Worm (Caenorhabditis elegans) whole organism, L4 larva: ENCODE measurements around the gene srw-40.

Experiments used
- lin-13 ChIP-seq: fragments of 150-350 bp; optimal IDR thresholded peaks from 2 replicates; lab custom pipeline; 2014; ENCODE audit warnings: missing biosample characterization, missing genetic modification reagents, missing genetic modification characterization
- skn-1 ChIP-seq: fragments of 150-350 bp; optimal IDR thresholded peaks from 2 replicates; lab custom pipeline; 2014; ENCODE audit warnings: missing biosample characterization, missing genetic modification characterization

DNA sequence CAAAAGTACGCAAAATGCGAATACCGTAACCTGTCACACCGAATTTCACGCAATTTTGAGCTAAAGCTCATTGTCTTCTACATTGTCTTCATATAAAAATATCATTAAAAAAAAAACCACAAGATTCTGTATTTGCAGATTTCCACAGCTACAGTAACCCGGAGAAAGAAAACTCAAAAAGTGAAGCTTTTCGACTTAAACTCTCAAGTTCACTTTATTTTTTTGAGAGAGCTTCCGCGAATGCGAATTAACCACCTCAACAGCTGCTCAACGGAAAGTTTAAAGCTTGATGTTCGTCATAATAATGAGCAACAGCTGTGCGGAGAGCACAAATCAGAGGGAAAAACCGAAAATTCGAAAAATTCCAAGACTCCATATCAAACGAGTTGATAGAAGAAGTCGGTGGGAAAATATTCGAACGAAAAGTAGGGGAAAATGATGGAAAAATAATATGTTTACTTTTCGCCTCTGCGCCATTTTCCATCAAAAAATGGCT is 22.8 kb downstream of the srw-40 start:
- no peak for TF ChIP-seq lin-13 (GFP tag; lab: Kevin White, UChicago)
- no peak for TF ChIP-seq skn-1 (tag; lab: Kevin White, UChicago)
